Fruit fly (Drosophila melanogaster) whole organism, prepupa: ENCODE measurements around the gene Coq2.

Source experiments
- spab ChIP-seq: fragments of 200-800 bp; sonication (Bioruptor generic); optimal IDR thresholded peaks from 2 replicates; lab custom pipeline; 2017; ENCODE audit warnings: missing biosample characterization, mild to moderate bottlenecking, missing genetic modification characterization, missing genetic modification reagents
- topi ChIP-seq: fragments of 200-800 bp; sonication (Bioruptor generic); optimal IDR thresholded peaks from 3 replicates; lab custom pipeline; 2016; ENCODE audit warnings: missing biosample characterization, missing genetic modification characterization

DNA sequence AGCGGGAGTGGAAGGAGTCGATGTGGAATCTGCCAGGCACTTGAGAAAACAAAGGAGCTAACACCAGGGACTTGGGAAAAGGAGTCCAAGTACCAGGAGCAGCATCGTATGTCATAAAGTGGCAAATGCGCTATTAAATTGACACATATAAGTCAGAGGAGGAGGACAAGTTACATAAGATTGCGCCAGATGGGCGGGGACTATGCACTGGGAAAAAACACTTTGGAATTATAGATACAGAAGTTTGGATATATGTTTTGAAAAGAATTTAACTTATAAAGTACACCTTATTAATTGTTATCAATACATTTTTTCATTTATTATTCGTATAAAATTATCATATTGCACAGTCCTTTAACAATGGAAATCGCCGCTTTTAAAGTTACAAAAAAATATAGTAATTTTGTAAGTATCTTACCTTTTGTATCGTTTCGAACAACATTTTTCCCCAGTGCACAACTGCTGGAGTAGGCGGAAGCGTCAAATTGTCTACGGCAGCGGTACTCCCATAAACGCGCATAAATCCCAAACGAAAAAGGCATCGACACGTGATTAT lies 19.7 kb upstream of the Coq2 start:
- TF ChIP-seq spab (GFP tag; lab: Kevin White, UChicago) (no peak), topi (GFP tag; lab: Kevin White, UChicago) (no peak)
